Fruit fly (Drosophila melanogaster) whole organism, wandering third instar larva: ENCODE measurements around the gene Pmvk.

ENCODE experiments used
- Abd-B ChIP-seq: fragments of >200 bp; optimal IDR thresholded peaks from 2 replicates; lab custom pipeline; 2017; ENCODE audit warnings: missing biosample characterization, missing genetic modification characterization
- CG32264 ChIP-seq: fragments of 200-800 bp; sonication (Bioruptor generic); optimal IDR thresholded peaks from 2 replicates; lab custom pipeline; 2016; ENCODE audit warnings: missing biosample characterization, missing genetic modification characterization
- CG9705 ChIP-seq: fragments of 200-800 bp; sonication (Bioruptor generic); optimal IDR thresholded peaks from 2 replicates; lab custom pipeline; 2018; ENCODE audit warnings: missing biosample characterization, mild to moderate bottlenecking, missing genetic modification characterization
- CrebA ChIP-seq: fragments of 200-800 bp; sonication (Bioruptor generic); optimal IDR thresholded peaks from 2 replicates; lab custom pipeline; 2016; ENCODE audit warnings: missing biosample characterization, mild to moderate bottlenecking, missing genetic modification characterization, borderline replicate concordance
- Dfd ChIP-seq: fragments of >200 bp; optimal IDR thresholded peaks from 2 replicates; lab custom pipeline; 2017; ENCODE audit warnings: missing biosample characterization, missing genetic modification characterization
- Dif ChIP-seq: fragments of 200-275, 200-300 bp; sonication (Bioruptor generic); optimal IDR thresholded peaks from 2 replicates; lab custom pipeline; 2018; ENCODE audit warnings: missing biosample characterization, missing genetic modification characterization; ENCODE audit not compliant: partially characterized antibody
- GATAd ChIP-seq: sonication (Bioruptor generic); optimal IDR thresholded peaks from 2 replicates; lab custom pipeline; 2016; ENCODE audit warnings: missing biosample characterization, missing genetic modification characterization
- HLH106 ChIP-seq: fragments of 200-800 bp; optimal IDR thresholded peaks from 3 replicates; lab custom pipeline; 2019; ENCODE audit warnings: missing biosample characterization, mild to moderate bottlenecking, missing genetic modification characterization, moderate library complexity
- Hnf4 ChIP-seq: fragments of 200-800 bp; sonication (Bioruptor generic); optimal IDR thresholded peaks from 2 replicates; lab custom pipeline; 2016; ENCODE audit warnings: missing biosample characterization, mild to moderate bottlenecking, missing genetic modification characterization
- Hr78 ChIP-seq: fragments of >200 bp; optimal IDR thresholded peaks from 2 replicates; lab custom pipeline; 2017; ENCODE audit warnings: missing biosample characterization, missing genetic modification characterization
- Hr83 ChIP-seq: fragments of 200-300 bp; sonication (Bioruptor generic); optimal IDR thresholded peaks from 2 replicates; lab custom pipeline; 2016; ENCODE audit warnings: missing biosample characterization, mild to moderate bottlenecking, missing genetic modification characterization, moderate library complexity; ENCODE audit not compliant: poor library complexity, severe bottlenecking
- Jra ChIP-seq: sonication (Bioruptor generic); optimal IDR thresholded peaks from 2 replicates; lab custom pipeline; 2016; ENCODE audit warnings: missing biosample characterization, missing genetic modification characterization
- Mio ChIP-seq: sonication (Bioruptor generic); optimal IDR thresholded peaks from 2 replicates; lab custom pipeline; 2016; ENCODE audit warnings: missing biosample characterization, missing genetic modification characterization
- Myc ChIP-seq: fragments of >200 bp; optimal IDR thresholded peaks from 2 replicates; lab custom pipeline; 2017
- N ChIP-seq: fragments of >200 bp; optimal IDR thresholded peaks from 2 replicates; lab custom pipeline; 2018; ENCODE audit warnings: missing biosample characterization, missing external identifiers, missing genetic modification characterization
- OdsH ChIP-seq: fragments of 200-800 bp; sonication (Bioruptor generic); optimal IDR thresholded peaks from 2 replicates; lab custom pipeline; 2016; ENCODE audit warnings: missing biosample characterization, mild to moderate bottlenecking, missing genetic modification characterization
- Rel ChIP-seq, 2 experiments: fragments of 200-800 bp; sonication (Bioruptor generic) in 1 of 2; optimal IDR thresholded peaks; 2 replicates in 1 of 2; 3 replicates in 1 of 2; lab custom pipeline; 2016 to 2019; ENCODE audit warnings: mild to moderate bottlenecking in 2 of 2, missing biosample characterization in 2 of 2, missing genetic modification characterization in 2 of 2, moderate library complexity in 1 of 2
- Sp1 ChIP-seq: fragments of 200-800 bp; sonication (Bioruptor generic); optimal IDR thresholded peaks from 3 replicates; lab custom pipeline; 2019; ENCODE audit warnings: missing biosample characterization, mild to moderate bottlenecking, missing genetic modification characterization, moderate library complexity
- Vsx2 ChIP-seq: fragments of 200-300, 225-300 bp; sonication (Bioruptor generic); optimal IDR thresholded peaks from 2 replicates; lab custom pipeline; 2018; ENCODE audit warnings: missing biosample characterization, missing genetic modification characterization; ENCODE audit not compliant: partially characterized antibody
- br ChIP-seq: fragments of 200-800 bp; sonication (Bioruptor generic); optimal IDR thresholded peaks from 2 replicates; lab custom pipeline; 2016; ENCODE audit warnings: missing biosample characterization, missing genetic modification characterization
- brk ChIP-seq: fragments of 200-800 bp; sonication (Bioruptor generic); optimal IDR thresholded peaks from 2 replicates; lab custom pipeline; 2016; ENCODE audit warnings: missing biosample characterization, mild to moderate bottlenecking, missing genetic modification characterization
- dl ChIP-seq, 2 experiments: fragments of 175-275, 200-275 bp in 1 of 2; fragments of 200-275 bp in 1 of 2; sonication (Bioruptor generic); optimal IDR thresholded peaks; lab custom pipeline; 2018; ENCODE audit warnings: mild to moderate bottlenecking in 2 of 2, missing biosample characterization in 2 of 2, missing genetic modification characterization in 2 of 2, moderate library complexity in 2 of 2; ENCODE audit not compliant: partially characterized antibody in 2 of 2, insufficient read depth in 1 of 2
- dmrt93B ChIP-seq: fragments of 200-800 bp; sonication (Bioruptor generic); optimal IDR thresholded peaks from 2 replicates; lab custom pipeline; 2018; ENCODE audit warnings: missing biosample characterization, mild to moderate bottlenecking, missing genetic modification characterization
- dsf ChIP-seq: sonication (Bioruptor generic); optimal IDR thresholded peaks from 2 replicates; lab custom pipeline; 2016; ENCODE audit warnings: missing biosample characterization, missing genetic modification characterization, borderline replicate concordance
- ey ChIP-seq: fragments of 200-800 bp; sonication (Bioruptor generic); optimal IDR thresholded peaks from 2 replicates; lab custom pipeline; 2016; ENCODE audit warnings: missing biosample characterization, missing genetic modification characterization
- foxo ChIP-seq, 2 experiments: fragments of 200-800 bp; sonication (Bioruptor generic); optimal IDR thresholded peaks; 2 replicates in 1 of 2; 3 replicates in 1 of 2; lab custom pipeline; 2016 to 2017; ENCODE audit warnings: missing biosample characterization in 2 of 2, missing genetic modification characterization in 2 of 2
- fru ChIP-seq: fragments of 200-800 bp; sonication (Bioruptor generic); optimal IDR thresholded peaks from 3 replicates; lab custom pipeline; 2016; ENCODE audit warnings: missing biosample characterization, mild to moderate bottlenecking, missing genetic modification characterization
- h ChIP-seq: fragments of 200-800 bp; sonication (Bioruptor generic); optimal IDR thresholded peaks from 3 replicates; lab custom pipeline; 2016; ENCODE audit warnings: missing biosample characterization, mild to moderate bottlenecking, missing genetic modification characterization
- jim ChIP-seq: fragments of 175-275, 200-325 bp; sonication (Bioruptor generic); optimal IDR thresholded peaks from 2 replicates; lab custom pipeline; 2016; ENCODE audit warnings: missing biosample characterization, mild to moderate bottlenecking, missing genetic modification characterization
- lola ChIP-seq: fragments of >200 bp; optimal IDR thresholded peaks from 2 replicates; lab custom pipeline; 2017; ENCODE audit warnings: missing biosample characterization, missing genetic modification characterization
- pan ChIP-seq: fragments of >200 bp; optimal IDR thresholded peaks from 2 replicates; lab custom pipeline; 2017
- psq ChIP-seq: fragments of 200-800 bp; sonication (Bioruptor generic); optimal IDR thresholded peaks from 3 replicates; lab custom pipeline; 2017; ENCODE audit warnings: missing biosample characterization, mild to moderate bottlenecking, missing genetic modification characterization, moderate library complexity
- rgr ChIP-seq: fragments of 200-800 bp; sonication (Bioruptor generic); optimal IDR thresholded peaks from 3 replicates; lab custom pipeline; 2016; ENCODE audit warnings: missing biosample characterization, mild to moderate bottlenecking, missing genetic modification characterization
- sage ChIP-seq: fragments of 200-800 bp; sonication (Bioruptor generic); optimal IDR thresholded peaks from 2 replicates; lab custom pipeline; 2016; ENCODE audit warnings: missing biosample characterization, mild to moderate bottlenecking, missing genetic modification characterization
- sv ChIP-seq: fragments of 200-800 bp; sonication (Bioruptor generic); optimal IDR thresholded peaks from 3 replicates; lab custom pipeline; 2016; ENCODE audit warnings: missing biosample characterization, missing genetic modification characterization
- tai ChIP-seq: sonication (Bioruptor generic); optimal IDR thresholded peaks from 2 replicates; lab custom pipeline; 2016; ENCODE audit warnings: missing biosample characterization, missing genetic modification characterization
- usp ChIP-seq: fragments of >200 bp; optimal IDR thresholded peaks from 2 replicates; lab custom pipeline; 2017; ENCODE audit warnings: missing biosample characterization, missing genetic modification characterization
- woc ChIP-seq: sonication (Bioruptor generic); optimal IDR thresholded peaks from 2 replicates; lab custom pipeline; 2016; ENCODE audit warnings: missing biosample characterization, mild to moderate bottlenecking, missing genetic modification characterization

The Pmvk gene

DNA sequence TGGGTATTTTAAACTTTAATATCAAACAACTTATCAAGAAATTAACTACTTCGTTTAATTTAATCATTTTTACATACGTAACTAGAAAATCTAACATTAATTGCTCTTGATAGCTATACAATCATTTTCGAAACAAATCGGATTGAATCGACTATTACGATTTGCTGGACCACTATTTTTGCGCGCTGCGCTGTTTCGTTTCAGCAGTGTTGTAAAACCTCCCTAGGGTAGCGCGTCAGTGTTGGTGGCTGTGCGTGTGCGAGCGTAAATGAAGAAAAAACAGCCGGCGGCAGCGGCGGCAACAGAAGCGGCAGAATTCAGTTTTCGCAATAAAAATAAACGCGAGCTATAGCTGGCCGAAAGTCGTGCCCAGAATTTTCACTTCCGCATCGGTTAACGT lies 46.9 kb downstream of the Pmvk start, which contains the start of gene CG33116:
Gene CG33116 (plus strand): TSS at position 233 of the 400 bp plus-strand sequence.
- TF ChIP-seq Jra (GFP tag; lab: Kevin White, UChicago) (peak; percentile 61), Dfd (GFP tag; lab: Kevin White, UChicago) (no peak), CrebA (GFP tag; lab: Kevin White, UChicago) (no peak), HLH106 (peak; percentile 85), GATAd (GFP tag; lab: Kevin White, UChicago) (peak; percentile 28), Sp1 (peak; percentile 80), Dif (GFP tag; lab: Kevin White, UChicago) (no peak), Abd-B (GFP tag; lab: Kevin White, UChicago) (no peak), brk (GFP tag; lab: Kevin White, UChicago) (peak; percentile 82), woc (GFP tag; lab: Kevin White, UChicago) (peak; percentile 89), Hnf4 (GFP tag; lab: Kevin White, UChicago) (peak; percentile 91), fru (GFP tag; lab: Kevin White, UChicago) (peak; percentile 90), rgr (GFP tag; lab: Kevin White, UChicago) (peak; percentile 93), dmrt93B (peak; percentile 71), usp (GFP tag; lab: Kevin White, UChicago) (no peak), h (GFP tag; lab: Kevin White, UChicago) (peak; percentile 90), CG9705 (GFP tag; lab: Kevin White, UChicago) (peak; percentile 61), psq (peak; percentile 68), ey (peak; percentile 89), dl (GFP tag; optimal IDR thresholded peaks at IDR 0.05; lab: Kevin White, UChicago; ENCODE audit: insufficient read depth in 1 of 2, partially characterized antibody in 2 of 2) (no peak), jim (GFP tag; lab: Kevin White, UChicago) (peak; percentile 2), Mio (GFP tag; lab: Kevin White, UChicago) (peak; percentile 63), Hr78 (no peak), Vsx2 (GFP tag; lab: Kevin White, UChicago) (no peak), pan (lab: Kevin White, UChicago) (no peak), tai (GFP tag; lab: Kevin White, UChicago) (no peak), N (GFP tag; lab: Kevin White, UChicago) (no peak), Hr83 (peak; percentile 92), foxo (GFP tag; optimal IDR thresholded peaks at IDR 0.05; lab: Kevin White, UChicago) (peak; percentile 17 to 92), Rel (GFP tag; optimal IDR thresholded peaks at IDR 0.05; lab: Kevin White, UChicago) (no peak), Rel (tag; optimal IDR thresholded peaks at IDR 0.05; lab: Kevin White, UChicago) (peak; percentile 58), OdsH (GFP tag; lab: Kevin White, UChicago) (peak; percentile 86), br (GFP tag; lab: Kevin White, UChicago) (peak; percentile 89), CG32264 (GFP tag; lab: Kevin White, UChicago) (peak; percentile 74), sage (GFP tag; lab: Kevin White, UChicago) (peak; percentile 63), sv (GFP tag; lab: Kevin White, UChicago) (peak; percentile 84), lola (GFP tag; lab: Kevin White, UChicago) (no peak), dsf (GFP tag; lab: Kevin White, UChicago) (peak; percentile 50), Myc (peak; percentile 41)

dm6 chr2L:19530092-19530491 lies 50.1 kb downstream of the Pmvk start, which contains the start of gene CG10165:
TSS of gene CG10165 (minus strand) at chr2L:19530305.
- TF ChIP-seq fru (GFP tag; lab: Kevin White, UChicago) (peak; percentile 91), Hr83 (peak; percentile 26), dmrt93B (no peak), Jra (GFP tag; lab: Kevin White, UChicago) (no peak), h (GFP tag; lab: Kevin White, UChicago) (peak; percentile 37)
- TF ChIP-seq, all 38 proteins: peak for 3
